Worm (Caenorhabditis elegans) whole organism, young adult: ENCODE measurements around the gene D1044.4.

ENCODE experiments used
- ama-1 ChIP-seq, 3 experiments: fragments of 150-350 bp in 1 of 3; sonication (generic microtip) in 2 of 3; optimal IDR thresholded peaks; 2 replicates each; lab custom pipeline; 2014 to 2018; ENCODE audit warnings: missing biosample characterization in 2 of 3, missing genetic modification characterization in 2 of 3, missing genetic modification reagents in 2 of 3
- egl-44 ChIP-seq: fragments of 200-800 bp; sonication (Bioruptor generic); IDR thresholded peaks from 2 replicates; pipeline ENCODE4 v1.3.6; 2022; ENCODE audit warnings: missing genetic modification reagents, missing genetic modification characterization, missing compliant biosample characterization
- madf-8 ChIP-seq: fragments of 200-800 bp; sonication (Bioruptor generic); conservative IDR thresholded peaks from 2 replicates; pipeline ENCODE4 v1.3.6; 2022; ENCODE audit warnings: missing genetic modification reagents, missing genetic modification characterization, missing compliant biosample characterization
- nfya-2 ChIP-seq: fragments of 200-800 bp; sonication (Bioruptor generic); IDR thresholded peaks from 2 replicates; pipeline ENCODE4 v1.3.6; 2022; ENCODE audit warnings: missing genetic modification reagents, missing genetic modification characterization, missing compliant biosample characterization
- unc-62 ChIP-seq: fragments of 150-350 bp; optimal IDR thresholded peaks from 2 replicates; lab custom pipeline; 2014; ENCODE audit warnings: missing biosample characterization, missing genetic modification reagents, missing genetic modification characterization

DNA sequence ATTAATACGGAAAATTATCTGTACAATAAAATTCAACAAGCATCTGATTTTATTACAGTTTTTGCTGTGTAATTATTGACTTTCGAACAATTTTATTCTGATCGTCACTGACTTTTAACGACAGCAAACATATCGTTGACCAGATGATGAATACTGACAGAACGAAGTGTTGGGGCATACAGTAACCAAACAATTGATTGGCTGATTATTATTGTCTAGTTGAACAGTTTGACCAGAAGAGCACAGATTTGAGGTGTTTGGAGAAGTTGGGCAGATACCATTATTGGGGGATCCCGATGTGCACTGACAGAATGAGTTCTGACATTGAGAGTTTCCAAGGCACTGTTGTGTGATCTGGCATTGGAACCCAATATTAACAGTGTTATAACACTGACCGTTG lies 14.9 kb downstream of the D1044.4 start:
- no peak for TF ChIP-seq nfya-2 (GFP tag; lab: Robert Waterston, UW)
- TF ChIP-seq egl-44 (GFP tag; lab: Robert Waterston, UW), result no peak
- no peak for TF ChIP-seq madf-8 (GFP tag; lab: Robert Waterston, UW)
- TF ChIP-seq ama-1 (optimal IDR thresholded peaks at IDR 0.05; lab: Kevin White, UChicago), result no peak
- no peak for TF ChIP-seq ama-1 (GFP tag; optimal IDR thresholded peaks at IDR 0.05; lab: Kevin White, UChicago)
- no peak for TF ChIP-seq unc-62
